Worm (Caenorhabditis elegans): ENCODE data around the gene pdfr-1.

ce11 chrIII:6624872-6625271 lies 27.0 kb downstream of the pdfr-1 start, which contains the start of gene copd-1:
- no peak for TF ChIP-seq scrt-1 (GFP tag; IDR thresholded peaks at IDR 0.05)
- no peak for TF ChIP-seq sea-1 (GFP tag; conservative IDR thresholded peaks at IDR 0.05)
- TF ChIP-seq pes-1 (GFP tag; IDR thresholded peaks at IDR 0.05): no peak
- TF ChIP-seq ama-1 (optimal IDR thresholded peaks at IDR 0.05): no peak
- TF ChIP-seq tra-4 (tag; optimal IDR thresholded peaks at IDR 0.05): no peak
- no peak for TF ChIP-seq ets-7 (tag; optimal IDR thresholded peaks at IDR 0.05)
- no peak for TF ChIP-seq hmbx-1 (tag; optimal IDR thresholded peaks at IDR 0.05)
- TF ChIP-seq tbx-37 (GFP tag; conservative IDR thresholded peaks at IDR 0.05): no peak
- no peak for TF ChIP-seq aly-1 (tag; optimal IDR thresholded peaks at IDR 0.05)
- TF ChIP-seq B0310.2 (tag; optimal IDR thresholded peaks at IDR 0.05): no peak
- no peak for TF ChIP-seq F13C5.2 (tag; optimal IDR thresholded peaks at IDR 0.05)
- no peak for TF ChIP-seq flt-1 (GFP tag; IDR thresholded peaks at IDR 0.05)
- no peak for TF ChIP-seq tbx-11 (GFP tag; IDR thresholded peaks at IDR 0.05)
- TF ChIP-seq hmg-4 (GFP tag; optimal IDR thresholded peaks at IDR 0.05): no peak
